Fruit fly (Drosophila melanogaster) whole organism, prepupa: ENCODE results near the gene Atg5.

Experiments
- CG10631 ChIP-seq: fragments of 200-800 bp; sonication (Bioruptor generic); optimal IDR thresholded peaks from 2 replicates; lab custom pipeline; 2016; ENCODE audit warnings: missing biosample characterization, missing genetic modification characterization
- CG10669 ChIP-seq: fragments of 200-800 bp; sonication (Bioruptor generic); optimal IDR thresholded peaks from 3 replicates; lab custom pipeline; 2018; ENCODE audit warnings: missing biosample characterization, mild to moderate bottlenecking, missing genetic modification characterization, moderate library complexity
- CG11294 ChIP-seq: fragments of 200-800 bp; sonication (Bioruptor generic); IDR thresholded peaks from 2 replicates; pipeline ENCODE4 v1.3.6; 2022; ENCODE audit warnings: missing biosample characterization, missing genetic modification characterization
- CG11762 ChIP-seq: fragments of 200-800 bp; sonication (Bioruptor generic); optimal IDR thresholded peaks from 3 replicates; lab custom pipeline; 2016; ENCODE audit warnings: missing biosample characterization, missing genetic modification characterization; ENCODE audit not compliant: insufficient read depth
- CG11902 ChIP-seq: fragments of 200-800 bp; sonication (Bioruptor generic); optimal IDR thresholded peaks from 3 replicates; lab custom pipeline; 2016; ENCODE audit warnings: missing biosample characterization, missing genetic modification characterization
- CG15336 ChIP-seq: fragments of 200-800 bp; sonication (Bioruptor generic); IDR thresholded peaks from 2 replicates; pipeline ENCODE4 v1.3.6; 2022; ENCODE audit warnings: missing biosample characterization, missing genetic modification characterization
- CG1621 ChIP-seq: fragments of 200-800 bp; sonication (Bioruptor generic); optimal IDR thresholded peaks from 3 replicates; lab custom pipeline; 2018; ENCODE audit warnings: missing biosample characterization, mild to moderate bottlenecking, missing genetic modification characterization
- CG3032 ChIP-seq: fragments of 200-800 bp; optimal IDR thresholded peaks from 2 replicates; lab custom pipeline; 2019; ENCODE audit warnings: missing biosample characterization, mild to moderate bottlenecking, missing genetic modification characterization, moderate library complexity
- CG31627 ChIP-seq: fragments of 200-800 bp; sonication (Bioruptor generic); optimal IDR thresholded peaks from 3 replicates; lab custom pipeline; 2016; ENCODE audit warnings: missing biosample characterization, missing genetic modification characterization
- CG32006 ChIP-seq: fragments of 200-800 bp; sonication (Bioruptor generic); optimal IDR thresholded peaks from 3 replicates; lab custom pipeline; 2017; ENCODE audit warnings: missing biosample characterization, mild to moderate bottlenecking, missing genetic modification characterization
- CG34406 ChIP-seq: fragments of 200-800 bp; sonication (Bioruptor generic); optimal IDR thresholded peaks from 3 replicates; lab custom pipeline; 2016; ENCODE audit warnings: missing biosample characterization, missing genetic modification characterization
- CG4318 ChIP-seq: fragments of 200-800 bp; sonication (Bioruptor generic); optimal IDR thresholded peaks from 3 replicates; lab custom pipeline; 2017; ENCODE audit warnings: missing biosample characterization, mild to moderate bottlenecking, missing genetic modification characterization
- CG6163 ChIP-seq: fragments of 200-800 bp; sonication (Bioruptor generic); IDR thresholded peaks from 3 replicates; pipeline ENCODE4 v1.3.6; 2022; ENCODE audit warnings: missing biosample characterization, missing genetic modification characterization
- CG6276 ChIP-seq: fragments of 200-800 bp; sonication (Bioruptor generic); optimal IDR thresholded peaks from 2 replicates; lab custom pipeline; 2017; ENCODE audit warnings: missing biosample characterization, mild to moderate bottlenecking, missing genetic modification characterization
- CG6854 ChIP-seq: fragments of 200-800 bp; sonication (Bioruptor generic); optimal IDR thresholded peaks from 2 replicates; lab custom pipeline; 2017; ENCODE audit warnings: missing biosample characterization, mild to moderate bottlenecking, missing genetic modification characterization
- CG7368 ChIP-seq: fragments of 200-800 bp; sonication (Bioruptor generic); optimal IDR thresholded peaks from 3 replicates; lab custom pipeline; 2016; ENCODE audit warnings: missing biosample characterization, missing genetic modification characterization
- CG8119 ChIP-seq: fragments of 200-800 bp; sonication (Bioruptor generic); IDR thresholded peaks from 3 replicates; pipeline ENCODE4 v1.3.6; 2022; ENCODE audit warnings: missing biosample characterization, missing genetic modification characterization
- CG8319 ChIP-seq: fragments of 200-800 bp; sonication (Bioruptor generic); optimal IDR thresholded peaks from 3 replicates; lab custom pipeline; 2016; ENCODE audit warnings: missing biosample characterization, missing genetic modification characterization
- CG8632 ChIP-seq: fragments of 200-800 bp; sonication (Bioruptor generic); optimal IDR thresholded peaks from 3 replicates; lab custom pipeline; 2016; ENCODE audit warnings: missing biosample characterization, missing genetic modification characterization
- CG9139 ChIP-seq: fragments of 200-800 bp; sonication (Bioruptor generic); optimal IDR thresholded peaks from 3 replicates; lab custom pipeline; 2017; ENCODE audit warnings: missing biosample characterization, mild to moderate bottlenecking, missing genetic modification characterization
- Eip75B ChIP-seq: fragments of 200-800 bp; sonication (Bioruptor generic); optimal IDR thresholded peaks from 3 replicates; lab custom pipeline; 2016; ENCODE audit warnings: missing biosample characterization, missing genetic modification characterization
- Eip78C ChIP-seq: fragments of 200-800 bp; sonication (Bioruptor generic); peaks from one replicate; lab custom pipeline; 2016; ENCODE audit warnings: missing biosample characterization, missing genetic modification characterization
- Eip93F ChIP-seq: fragments of 200-800 bp; sonication (Bioruptor generic); optimal IDR thresholded peaks from 2 replicates; lab custom pipeline; 2016; ENCODE audit warnings: missing biosample characterization, mild to moderate bottlenecking, missing genetic modification characterization
- Ets21C ChIP-seq: fragments of 200-800 bp; sonication (Bioruptor generic); optimal IDR thresholded peaks from 3 replicates; lab custom pipeline; 2016; ENCODE audit warnings: missing biosample characterization, missing genetic modification characterization
- Ets96B ChIP-seq: fragments of 200-800 bp; optimal IDR thresholded peaks from 2 replicates; lab custom pipeline; 2019; ENCODE audit warnings: missing biosample characterization, mild to moderate bottlenecking, missing genetic modification characterization, moderate library complexity
- Gug ChIP-seq: fragments of 200-800 bp; sonication (Bioruptor generic); IDR thresholded peaks from 2 replicates; pipeline ENCODE4 v1.3.6; 2022; ENCODE audit warnings: missing biosample characterization, missing genetic modification characterization
- Hr39 ChIP-seq: fragments of 200-800 bp; sonication (Bioruptor generic); optimal IDR thresholded peaks from 2 replicates; lab custom pipeline; 2016; ENCODE audit warnings: missing biosample characterization, missing genetic modification characterization
- Hr4 ChIP-seq: fragments of 200-800 bp; sonication (Bioruptor generic); optimal IDR thresholded peaks from 3 replicates; lab custom pipeline; 2016; ENCODE audit warnings: missing biosample characterization, missing genetic modification characterization
- OdsH ChIP-seq: fragments of 200-800 bp; sonication (Bioruptor generic); optimal IDR thresholded peaks from 3 replicates; lab custom pipeline; 2016; ENCODE audit warnings: missing biosample characterization, missing genetic modification characterization
- Sox102F ChIP-seq: fragments of 200-800 bp; sonication (Bioruptor generic); optimal IDR thresholded peaks from 2 replicates; lab custom pipeline; 2016; ENCODE audit warnings: missing biosample characterization, mild to moderate bottlenecking, missing genetic modification characterization
- Sox14 ChIP-seq: fragments of 200-800 bp; sonication (Bioruptor generic); optimal IDR thresholded peaks from 3 replicates; lab custom pipeline; 2016; ENCODE audit warnings: missing biosample characterization, missing genetic modification characterization
- Sox15 ChIP-seq: fragments of 200-800 bp; sonication (Bioruptor generic); optimal IDR thresholded peaks from 3 replicates; lab custom pipeline; 2016; ENCODE audit warnings: missing biosample characterization, missing genetic modification characterization
- achi ChIP-seq: fragments of 200-800 bp; sonication (Bioruptor generic); optimal IDR thresholded peaks from 3 replicates; lab custom pipeline; 2016; ENCODE audit warnings: missing biosample characterization, missing genetic modification characterization
- acj6 ChIP-seq: fragments of 200-800 bp; sonication (Bioruptor generic); optimal IDR thresholded peaks from 3 replicates; lab custom pipeline; 2016; ENCODE audit warnings: missing biosample characterization, missing genetic modification characterization
- cyc ChIP-seq: fragments of 200-800 bp; sonication (Bioruptor generic); optimal IDR thresholded peaks from 3 replicates; lab custom pipeline; 2016; ENCODE audit warnings: missing biosample characterization, missing genetic modification characterization
- dac ChIP-seq: fragments of 200-800 bp; sonication (Bioruptor generic); optimal IDR thresholded peaks from 2 replicates; lab custom pipeline; 2017; ENCODE audit warnings: missing biosample characterization, mild to moderate bottlenecking, missing genetic modification characterization
- dsx ChIP-seq: fragments of 200-800 bp; optimal IDR thresholded peaks from 3 replicates; lab custom pipeline; 2019; ENCODE audit warnings: missing biosample characterization, mild to moderate bottlenecking, missing genetic modification characterization, moderate library complexity; ENCODE audit not compliant: poor library complexity, severe bottlenecking
- eg ChIP-seq: fragments of 200-800 bp; sonication (Bioruptor generic); IDR thresholded peaks from 3 replicates; pipeline ENCODE4 v1.3.6; 2022; ENCODE audit warnings: missing biosample characterization, missing genetic modification characterization
- esn ChIP-seq: fragments of 200-800 bp; sonication (Bioruptor generic); optimal IDR thresholded peaks from 2 replicates; lab custom pipeline; 2016; ENCODE audit warnings: missing biosample characterization, mild to moderate bottlenecking, missing genetic modification characterization, moderate library complexity
- fd59A ChIP-seq: fragments of 200-800 bp; sonication (Bioruptor generic); optimal IDR thresholded peaks from 2 replicates; lab custom pipeline; 2017; ENCODE audit warnings: missing biosample characterization, mild to moderate bottlenecking, missing genetic modification characterization, missing genetic modification reagents
- fd85E ChIP-seq: fragments of 200-800 bp; sonication (Bioruptor generic); optimal IDR thresholded peaks from 3 replicates; lab custom pipeline; 2016; ENCODE audit warnings: missing biosample characterization, missing genetic modification characterization
- fkh ChIP-seq: fragments of 200-800 bp; sonication (Bioruptor generic); optimal IDR thresholded peaks from 3 replicates; lab custom pipeline; 2017; ENCODE audit warnings: missing biosample characterization, mild to moderate bottlenecking, missing genetic modification characterization, moderate library complexity
- net ChIP-seq: fragments of 200-800 bp; sonication (Bioruptor generic); optimal IDR thresholded peaks from 3 replicates; lab custom pipeline; 2016; ENCODE audit warnings: missing biosample characterization, missing genetic modification characterization
- salr ChIP-seq, 2 experiments: fragments of 200-800 bp; sonication (Bioruptor generic); optimal IDR thresholded peaks; 3 replicates each; lab custom pipeline; 2016 to 2018; ENCODE audit warnings: missing biosample characterization in 2 of 2, missing genetic modification characterization in 2 of 2, mild to moderate bottlenecking in 1 of 2
- spab ChIP-seq: fragments of 200-800 bp; sonication (Bioruptor generic); optimal IDR thresholded peaks from 2 replicates; lab custom pipeline; 2017; ENCODE audit warnings: missing biosample characterization, mild to moderate bottlenecking, missing genetic modification characterization, missing genetic modification reagents
- ss ChIP-seq, 2 experiments: fragments of 200-800 bp; sonication (Bioruptor generic); optimal IDR thresholded peaks; 2 replicates in 1 of 2; 3 replicates in 1 of 2; lab custom pipeline; 2017 to 2018; ENCODE audit warnings: mild to moderate bottlenecking in 2 of 2, missing biosample characterization in 2 of 2, missing genetic modification characterization in 2 of 2, moderate library complexity in 1 of 2
- svp ChIP-seq: fragments of 200-800 bp; sonication (Bioruptor generic); peaks from one replicate; lab custom pipeline; 2016; ENCODE audit warnings: missing biosample characterization, missing genetic modification characterization
- topi ChIP-seq: fragments of 200-800 bp; sonication (Bioruptor generic); optimal IDR thresholded peaks from 3 replicates; lab custom pipeline; 2016; ENCODE audit warnings: missing biosample characterization, missing genetic modification characterization
- vri ChIP-seq: fragments of 200-800 bp; sonication (Bioruptor generic); optimal IDR thresholded peaks from 3 replicates; lab custom pipeline; 2016; ENCODE audit warnings: missing biosample characterization, mild to moderate bottlenecking, missing genetic modification characterization

Atg5 gene

DNA sequence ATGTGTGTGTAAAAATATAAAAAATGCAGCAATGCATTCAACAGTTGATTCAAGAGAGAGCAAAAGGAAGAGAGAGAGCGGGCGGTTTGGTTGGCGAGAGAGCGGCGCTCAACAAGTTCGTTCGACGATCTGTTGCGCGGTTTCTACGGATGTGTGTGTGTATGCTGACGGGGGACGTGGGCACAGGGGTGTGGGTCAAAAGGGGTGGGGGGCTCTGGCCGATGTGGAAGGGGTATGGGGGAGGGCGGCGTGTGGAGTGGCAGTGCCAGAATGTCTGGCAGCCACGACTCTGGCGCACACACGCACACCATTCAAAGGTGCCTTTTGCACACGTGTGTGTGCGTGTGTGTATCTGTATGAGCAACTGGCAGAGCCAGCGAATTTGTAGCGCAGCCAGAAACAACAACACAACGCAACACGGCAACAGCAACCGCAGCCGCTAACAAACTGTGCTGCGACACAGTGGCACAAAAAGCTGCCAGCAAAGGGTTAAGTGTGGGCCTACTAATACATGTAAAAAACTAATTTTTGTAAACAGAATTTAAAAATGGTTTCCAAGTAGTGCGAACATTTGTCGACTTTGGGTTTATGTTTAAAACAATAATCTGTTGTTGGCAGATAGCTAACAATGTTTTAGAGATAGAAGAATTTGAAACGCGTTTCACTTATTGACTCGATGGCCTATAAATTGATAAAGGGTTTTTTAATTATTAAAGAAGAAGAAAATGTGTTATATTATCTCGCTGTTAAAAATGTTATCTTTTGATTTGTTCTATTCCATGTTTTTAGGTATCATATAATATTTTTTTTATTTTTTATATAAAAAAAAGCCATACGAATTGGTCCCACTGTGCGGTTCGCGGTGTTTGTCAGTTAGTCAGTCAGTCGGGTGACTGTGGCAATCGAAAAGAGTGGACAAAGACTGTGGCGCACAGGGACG, 16.8 kb downstream of the Atg5 start:
- TF ChIP-seq dsx (GFP tag; lab: Kevin White, UChicago) (peak; percentile 54), CG15336 (no peak; the same call in none of the 2 replicates), dac (GFP tag; lab: Kevin White, UChicago) (peak; percentile 94), CG11762 (GFP tag; lab: Kevin White, UChicago) (peak; percentile 92), cyc (GFP tag; lab: Kevin White, UChicago) (peak; percentile 90), CG8119 (GFP tag; lab: Robert Waterston, UW) (peak; percentile 86), CG9139 (GFP tag; lab: Kevin White, UChicago) (peak; percentile 87), CG8319 (GFP tag; lab: Kevin White, UChicago) (peak; percentile 85), Sox15 (GFP tag; lab: Kevin White, UChicago) (peak; percentile 94), CG4318 (GFP tag; lab: Kevin White, UChicago) (peak; percentile 99), CG10669 (GFP tag; lab: Kevin White, UChicago) (peak; percentile 94), salr (GFP tag; optimal IDR thresholded peaks at IDR 0.05; lab: Kevin White, UChicago) (peak; percentile 84 to 96), Eip75B (peak; percentile 86), CG7368 (GFP tag; lab: Kevin White, UChicago) (peak; percentile 58), Eip93F (GFP tag; lab: Kevin White, UChicago) (peak; percentile 62), CG1621 (tag; lab: Kevin White, UChicago) (peak; percentile 69), CG10631 (peak; percentile 96), spab (GFP tag; lab: Kevin White, UChicago) (peak; percentile 93), CG34406 (GFP tag; lab: Kevin White, UChicago) (peak; percentile 92), fd59A (GFP tag; lab: Kevin White, UChicago) (peak; percentile 83), Ets21C (peak; percentile 83), Sox14 (peak; percentile 91), CG3032 (tag; lab: Kevin White, UChicago) (peak; percentile 96), eg (GFP tag; lab: Robert Waterston, UW) (no peak; the same call in none of the 3 replicates), CG31627 (peak; percentile 91), CG32006 (GFP tag; lab: Kevin White, UChicago) (peak; percentile 99), Hr39 (GFP tag; lab: Kevin White, UChicago) (peak; percentile 92), CG6163 (GFP tag; lab: Robert Waterston, UW) (peak; percentile 62), acj6 (peak; percentile 93), fkh (GFP tag; lab: Kevin White, UChicago) (peak; percentile 12), esn (GFP tag; lab: Kevin White, UChicago) (peak; percentile 94), CG11294 (peak; percentile 84), net (peak; percentile 74), CG8632 (GFP tag; lab: Kevin White, UChicago) (peak; percentile 95), achi (GFP tag; lab: Kevin White, UChicago) (peak; percentile 94), ss (GFP tag; optimal IDR thresholded peaks at IDR 0.05; lab: Kevin White, UChicago) (peak; percentile 37 to 93), OdsH (GFP tag; lab: Kevin White, UChicago) (peak; percentile 94), CG6854 (GFP tag; lab: Kevin White, UChicago) (peak; percentile 87), CG6276 (GFP tag; lab: Kevin White, UChicago) (peak; percentile 98), Ets96B (tag; lab: Kevin White, UChicago) (peak; percentile 89), Hr4 (peak; percentile 87), topi (GFP tag; lab: Kevin White, UChicago) (peak; percentile 95), svp (GFP tag; lab: Kevin White, UChicago) (peak; percentile 92), fd85E (GFP tag; lab: Kevin White, UChicago) (no peak), vri (GFP tag; lab: Kevin White, UChicago) (peak; percentile 7), Sox102F (GFP tag; lab: Kevin White, UChicago) (peak; percentile 88), Gug (GFP tag; lab: Robert Waterston, UW) (peak; percentile 70), CG11902 (peak; percentile 91), Eip78C (GFP tag; lab: Kevin White, UChicago) (peak; percentile 97)
